Fruit fly (Drosophila melanogaster) whole organism, larva: ENCODE data around the gene HP1D3csd.

Experiments used
- noc ChIP-seq: fragments of 200-800 bp; sonication (Bioruptor generic); optimal IDR thresholded peaks from 3 replicates; lab custom pipeline; 2019; ENCODE audit warnings: missing biosample characterization, mild to moderate bottlenecking, missing genetic modification characterization, moderate library complexity

HP1D3csd gene

dm6 chrX:19160635-19161407 is 29.2 kb upstream of the HP1D3csd start:
- no peak for TF ChIP-seq noc

dm6 chrX:19162249-19162914 is 27.6 kb upstream of the HP1D3csd start:
- no peak for TF ChIP-seq noc

- TF ChIP-seq noc = no peak
Measured at dm6 chrX:19163446-19163845, 26.6 kb upstream of the HP1D3csd start.

dm6 chrX:19164726-19165125 is 25.3 kb upstream of the HP1D3csd start:
- TF ChIP-seq noc = peak; percentile 64

- no peak for TF ChIP-seq noc
Measured at dm6 chrX:19165144-19166011, 24.6 kb upstream of the HP1D3csd start.

- peak; percentile 52 for TF ChIP-seq noc
Measured at dm6 chrX:19166152-19166935, 23.7 kb upstream of the HP1D3csd start.

dm6 chrX:19167032-19167568 is 22.9 kb upstream of the HP1D3csd start, which contains the start of gene RhoGAP18B:
TSS of gene RhoGAP18B (minus strand) at chrX:19167082.
- no peak for TF ChIP-seq noc

dm6 chrX:19167586-19168403 is 22.2 kb upstream of the HP1D3csd start:
- no peak for TF ChIP-seq noc

- no peak for TF ChIP-seq noc
Measured at dm6 chrX:19170791-19171190, 19.2 kb upstream of the HP1D3csd start, which contains the start of gene Inx5. TSS of gene Inx5 (minus strand) at chrX:19170883.

dm6 chrX:19171926-19172325 is 18.1 kb upstream of the HP1D3csd start:
- TF ChIP-seq noc = no peak

- no peak for TF ChIP-seq noc
Measured at dm6 chrX:19172955-19173354, 17.1 kb upstream of the HP1D3csd start.

dm6 chrX:19174092-19174491 is 15.9 kb upstream of the HP1D3csd start:
- TF ChIP-seq noc = peak; percentile 44

dm6 chrX:19174850-19175571 is 15.0 kb upstream of the HP1D3csd start, which contains the start of gene CG33939:
TSS of gene CG33939 (minus strand) at chrX:19174900.
- no peak for TF ChIP-seq noc

dm6 chrX:19179696-19180255 is 10.2 kb upstream of the HP1D3csd start, which contains the start of the genes CG7556 and CG7453:
TSS of gene CG7556 (minus strand) at chrX:19179830.
TSS of gene CG7453 (plus strand) at chrX:19180173.
- peak; percentile 69 for TF ChIP-seq noc
